Worm (Caenorhabditis elegans): ENCODE results near the gene F31B12.3.

ce11 chrX:10861673-10862072 lies 41.3 kb upstream of the F31B12.3 start:
- TF ChIP-seq flt-1 (GFP tag; IDR thresholded peaks at IDR 0.05): no peak
- TF ChIP-seq cog-1 (tag; optimal IDR thresholded peaks at IDR 0.05): no peak
- no peak for TF ChIP-seq ztf-23 (GFP tag; IDR thresholded peaks at IDR 0.05)
- TF ChIP-seq ref-1 (GFP tag; conservative IDR thresholded peaks at IDR 0.05): no peak
